Fruit fly (Drosophila melanogaster) whole organism, embryonic: ENCODE measurements around the gene Fas3.

Source experiments
- Asciz ChIP-seq: fragments of 200-800 bp; sonication (Bioruptor generic); optimal IDR thresholded peaks from 2 replicates; lab custom pipeline; 2017; ENCODE audit warnings: missing biosample characterization, mild to moderate bottlenecking, missing genetic modification characterization, missing genetic modification reagents
- Blimp-1 ChIP-seq: fragments of 200-800 bp; sonication (Bioruptor generic); optimal IDR thresholded peaks from 3 replicates; lab custom pipeline; 2018; ENCODE audit warnings: missing biosample characterization, missing genetic modification characterization, mild to moderate bottlenecking, moderate library complexity, missing genetic modification reagents
- CG10147 ChIP-seq: fragments of 200-800 bp; sonication (Bioruptor generic); optimal IDR thresholded peaks from 2 replicates; lab custom pipeline; 2019; ENCODE audit warnings: missing biosample characterization, mild to moderate bottlenecking, missing genetic modification characterization, moderate library complexity
- CG11085 ChIP-seq: fragments of 200-800 bp; sonication (Bioruptor generic); IDR thresholded peaks from 2 replicates; pipeline ENCODE4 v1.3.6; 2022; ENCODE audit warnings: missing biosample characterization, missing genetic modification characterization
- CG11504 ChIP-seq: fragments of 200-800 bp; sonication (Bioruptor generic); optimal IDR thresholded peaks from 3 replicates; lab custom pipeline; 2019; ENCODE audit warnings: missing biosample characterization, mild to moderate bottlenecking, missing genetic modification characterization, moderate library complexity
- CG11696 ChIP-seq: fragments of 200-800 bp; sonication (Bioruptor generic); IDR thresholded peaks from 2 replicates; pipeline ENCODE4 v1.3.6; 2022; ENCODE audit warnings: missing biosample characterization, missing genetic modification characterization
- CG2199 ChIP-seq: fragments of 200-800 bp; sonication (Bioruptor generic); IDR thresholded peaks from 3 replicates; pipeline ENCODE4 v1.3.6; 2022; ENCODE audit warnings: missing biosample characterization, missing genetic modification characterization
- CG2889 ChIP-seq: fragments of 200-800 bp; sonication (Bioruptor generic); IDR thresholded peaks from 3 replicates; pipeline ENCODE4 v1.3.6; 2022; ENCODE audit warnings: missing biosample characterization, missing genetic modification characterization
- CG4707 ChIP-seq: fragments of 200-800 bp; sonication (Bioruptor generic); optimal IDR thresholded peaks from 2 replicates; lab custom pipeline; 2018; ENCODE audit warnings: missing biosample characterization, mild to moderate bottlenecking, missing genetic modification characterization, moderate library complexity
- CG5245 ChIP-seq: fragments of 200-800 bp; sonication (Bioruptor generic); optimal IDR thresholded peaks from 3 replicates; lab custom pipeline; 2016; ENCODE audit warnings: missing biosample characterization, missing genetic modification characterization
- CG6683 ChIP-seq: fragments of 200-800 bp; sonication (Bioruptor generic); optimal IDR thresholded peaks from 2 replicates; lab custom pipeline; 2017; ENCODE audit warnings: missing biosample characterization, mild to moderate bottlenecking, missing genetic modification characterization, missing genetic modification reagents
- CG7271 ChIP-seq: fragments of 200-800 bp; sonication (Bioruptor generic); optimal IDR thresholded peaks from 2 replicates; lab custom pipeline; 2018; ENCODE audit warnings: missing biosample characterization, mild to moderate bottlenecking, missing genetic modification characterization, moderate library complexity
- CG7372 ChIP-seq: fragments of 200-800 bp; sonication (Bioruptor generic); IDR thresholded peaks from 2 replicates; pipeline ENCODE4 v1.3.6; 2022; ENCODE audit warnings: missing biosample characterization, missing genetic modification characterization
- CG9727 ChIP-seq: fragments of 200-800 bp; sonication (Bioruptor generic); optimal IDR thresholded peaks from 3 replicates; lab custom pipeline; 2017; ENCODE audit warnings: missing biosample characterization, mild to moderate bottlenecking, missing genetic modification characterization
- CG9876 ChIP-seq: fragments of 200-800 bp; sonication (Bioruptor generic); optimal IDR thresholded peaks from 2 replicates; lab custom pipeline; 2016; ENCODE audit warnings: missing biosample characterization, missing genetic modification characterization
- Dek ChIP-seq: fragments of 200-800 bp; sonication (Bioruptor generic); optimal IDR thresholded peaks from 3 replicates; lab custom pipeline; 2019; ENCODE audit warnings: missing biosample characterization, mild to moderate bottlenecking, missing genetic modification characterization, moderate library complexity
- Elba2 ChIP-seq: fragments of 200-800 bp; sonication (Bioruptor generic); optimal IDR thresholded peaks from 3 replicates; lab custom pipeline; 2016; ENCODE audit warnings: missing biosample characterization, missing genetic modification characterization
- Ets65A ChIP-seq: fragments of 200-800 bp; sonication (Bioruptor generic); peaks from one replicate; lab custom pipeline; 2016; ENCODE audit warnings: missing biosample characterization, missing genetic modification characterization
- Fer1 ChIP-seq: fragments of 200-800 bp; sonication (Bioruptor generic); optimal IDR thresholded peaks from 2 replicates; lab custom pipeline; 2017; ENCODE audit warnings: missing biosample characterization, mild to moderate bottlenecking, missing genetic modification characterization
- HLH4C ChIP-seq: fragments of 200-800 bp; sonication (Bioruptor generic); IDR thresholded peaks from 3 replicates; pipeline ENCODE4 v1.3.6; 2022; ENCODE audit warnings: missing biosample characterization, missing genetic modification characterization; ENCODE audit not compliant: partially characterized antibody
- HLHmδ ChIP-seq: fragments of 200-800 bp; sonication (Bioruptor generic); optimal IDR thresholded peaks from 2 replicates; lab custom pipeline; 2018; ENCODE audit warnings: missing biosample characterization, mild to moderate bottlenecking, missing genetic modification characterization, moderate library complexity
- Hand ChIP-seq: fragments of 200-800 bp; sonication (Bioruptor generic); optimal IDR thresholded peaks from 2 replicates; lab custom pipeline; 2017; ENCODE audit warnings: mild to moderate bottlenecking, missing biosample characterization, missing genetic modification reagents, missing genetic modification characterization
- Hey ChIP-seq: fragments of 200-800 bp; sonication (Bioruptor generic); optimal IDR thresholded peaks from 3 replicates; lab custom pipeline; 2018; ENCODE audit warnings: missing biosample characterization, mild to moderate bottlenecking, missing genetic modification characterization
- Hmr ChIP-seq: fragments of 200-800 bp; sonication (Bioruptor generic); optimal IDR thresholded peaks from 3 replicates; lab custom pipeline; 2017; ENCODE audit warnings: mild to moderate bottlenecking, missing biosample characterization, missing genetic modification reagents, missing genetic modification characterization
- Mad ChIP-seq: fragments of 200-800 bp; sonication (Bioruptor generic); optimal IDR thresholded peaks from 2 replicates; lab custom pipeline; 2016; ENCODE audit warnings: missing biosample characterization, missing genetic modification characterization
- Nf-YA ChIP-seq: fragments of 200-800 bp; sonication (Bioruptor generic); IDR thresholded peaks from 2 replicates; pipeline ENCODE4 v1.3.6; 2022; ENCODE audit warnings: missing biosample characterization, missing genetic modification characterization
- Nf-YB ChIP-seq: fragments of 200-800 bp; sonication (Bioruptor generic); optimal IDR thresholded peaks from 3 replicates; lab custom pipeline; 2019; ENCODE audit warnings: missing biosample characterization, mild to moderate bottlenecking, missing genetic modification characterization, moderate library complexity
- Nf-YC ChIP-seq: fragments of 200-800 bp; optimal IDR thresholded peaks from 3 replicates; lab custom pipeline; 2019; ENCODE audit warnings: missing biosample characterization, mild to moderate bottlenecking, missing genetic modification characterization, moderate library complexity
- TFAM ChIP-seq: fragments of 200-800 bp; sonication (Bioruptor generic); optimal IDR thresholded peaks from 2 replicates; lab custom pipeline; 2017; ENCODE audit warnings: missing biosample characterization, missing genetic modification characterization, inconsistent platforms
- Tbp ChIP-seq: fragments of >200 bp; optimal IDR thresholded peaks from 2 replicates; lab custom pipeline; 2018; ENCODE audit warnings: missing biosample characterization, missing genetic modification characterization
- abd-A ChIP-seq: fragments of 200-800 bp; sonication (Bioruptor generic); optimal IDR thresholded peaks from 3 replicates; lab custom pipeline; 2019; ENCODE audit warnings: missing biosample characterization, mild to moderate bottlenecking, missing genetic modification characterization, moderate library complexity
- amos ChIP-seq: fragments of 200-800 bp; sonication (Bioruptor generic); IDR thresholded peaks from 2 replicates; pipeline ENCODE4 v1.3.6; 2022; ENCODE audit warnings: missing biosample characterization, missing genetic modification characterization; ENCODE audit not compliant: partially characterized antibody
- bbx ChIP-seq: fragments of 200-800 bp; sonication (Bioruptor generic); IDR thresholded peaks from 2 replicates; pipeline ENCODE4 v1.3.6; 2022; ENCODE audit warnings: missing biosample characterization, missing genetic modification characterization; ENCODE audit not compliant: partially characterized antibody
- dati ChIP-seq: fragments of 200-800 bp; sonication (Bioruptor generic); IDR thresholded peaks from 2 replicates; pipeline ENCODE4 v1.3.6; 2022; ENCODE audit warnings: missing biosample characterization, missing genetic modification characterization
- esg ChIP-seq: fragments of 200-800 bp; sonication (Bioruptor generic); conservative IDR thresholded peaks from 2 replicates; pipeline ENCODE4 v1.3.6; 2022; ENCODE audit warnings: missing biosample characterization, missing genetic modification characterization
- eve ChIP-seq, 2 experiments: fragments of >200 bp; optimal IDR thresholded peaks; 2 replicates each; lab custom pipeline; 2017; ENCODE audit warnings: missing biosample characterization in 2 of 2, missing genetic modification characterization in 2 of 2
- jing ChIP-seq: fragments of 200-800 bp; sonication (Bioruptor generic); optimal IDR thresholded peaks from 2 replicates; lab custom pipeline; 2018; ENCODE audit warnings: missing biosample characterization, mild to moderate bottlenecking, missing genetic modification characterization
- nerfin-1 ChIP-seq: fragments of 200-800 bp; sonication (Bioruptor generic); optimal IDR thresholded peaks from 3 replicates; lab custom pipeline; 2019; ENCODE audit warnings: missing biosample characterization, mild to moderate bottlenecking, missing genetic modification characterization, moderate library complexity
- nerfin-2 ChIP-seq: fragments of 200-800 bp; sonication (Bioruptor generic); IDR thresholded peaks from 2 replicates; pipeline ENCODE4 v1.3.6; 2022; ENCODE audit warnings: missing biosample characterization, missing genetic modification characterization; ENCODE audit not compliant: partially characterized antibody
- peb ChIP-seq: fragments of 200-800 bp; sonication (Bioruptor generic); IDR thresholded peaks from 2 replicates; pipeline ENCODE4 v1.3.6; 2022; ENCODE audit warnings: missing biosample characterization, missing genetic modification characterization
- prd ChIP-seq, 3 experiments: fragments of >200 bp in 2 of 3; fragments of 200-800 bp in 1 of 3; sonication (Bioruptor generic) in 1 of 3; optimal IDR thresholded peaks in 2 of 3; IDR thresholded peaks in 1 of 3; 2 replicates in 2 of 3; 3 replicates in 1 of 3; pipeline versions ENCODE4 v1.3.6 to Lab custom; 2017 to 2022; ENCODE audit warnings: missing biosample characterization in 1 of 3, missing genetic modification characterization in 1 of 3
- run ChIP-seq: fragments of 200-800 bp; sonication (Bioruptor generic); optimal IDR thresholded peaks from 3 replicates; lab custom pipeline; 2018; ENCODE audit warnings: missing biosample characterization, mild to moderate bottlenecking, missing genetic modification characterization
- shn ChIP-seq: fragments of 200-800 bp; sonication (Bioruptor generic); optimal IDR thresholded peaks from 3 replicates; lab custom pipeline; 2016; ENCODE audit warnings: missing biosample characterization, missing genetic modification characterization
- slbo ChIP-seq: fragments of 200-800 bp; sonication (Bioruptor generic); IDR thresholded peaks from 2 replicates; pipeline ENCODE4 v1.3.6; 2022; ENCODE audit warnings: missing biosample characterization, missing genetic modification characterization
- sug ChIP-seq: fragments of 200-800 bp; optimal IDR thresholded peaks from 2 replicates; lab custom pipeline; 2019; ENCODE audit warnings: missing biosample characterization, mild to moderate bottlenecking, missing genetic modification characterization, moderate library complexity
- tio ChIP-seq: fragments of 200-800 bp; sonication (Bioruptor generic); optimal IDR thresholded peaks from 2 replicates; lab custom pipeline; 2017; ENCODE audit warnings: missing biosample characterization, missing genetic modification characterization, inconsistent platforms
- tx ChIP-seq: fragments of 200-800 bp; sonication (Bioruptor generic); optimal IDR thresholded peaks from 2 replicates; lab custom pipeline; 2016; ENCODE audit warnings: missing biosample characterization, missing genetic modification characterization
- unc-4 ChIP-seq: fragments of 200-800 bp; sonication (Bioruptor generic); IDR thresholded peaks from 2 replicates; pipeline ENCODE4 v1.3.6; 2022; ENCODE audit warnings: missing biosample characterization, missing genetic modification characterization; ENCODE audit not compliant: partially characterized antibody

Fas3 gene

DNA sequence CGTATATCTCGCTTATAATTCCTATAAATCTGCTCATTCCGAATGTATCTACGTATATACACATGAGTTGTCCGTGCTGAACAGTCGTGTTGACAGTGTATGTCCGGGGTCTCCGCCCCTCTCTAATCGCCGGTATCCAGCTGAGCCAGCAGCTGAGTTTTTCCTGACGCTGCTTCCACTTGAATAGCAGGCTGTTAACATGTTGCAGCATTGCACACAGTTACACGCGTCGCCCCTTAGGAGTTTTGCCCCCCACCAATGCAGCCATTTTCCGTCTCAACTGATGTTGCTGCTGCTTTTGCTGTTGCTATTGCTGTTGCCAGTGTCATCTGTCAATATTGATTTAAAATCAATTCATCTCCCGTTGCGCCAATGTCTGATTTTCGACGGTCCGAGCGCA, 41.3 kb downstream of the Fas3 start (continued):
- TF ChIP-seq HLHmδ (GFP tag; lab: Kevin White, UChicago) (peak; percentile 17), CG11696 (GFP tag; lab: Robert Waterston, UW) (no peak), Mad (GFP tag; lab: Kevin White, UChicago) (no peak), prd (optimal IDR thresholded peaks at IDR 0.05; lab: Kevin White, UChicago) (no peak), prd (GFP tag; IDR thresholded peaks at IDR 0.05; lab: Robert Waterston, UW) (peak; percentile 28; the same call in 1 of the 3 replicates), Hmr (GFP tag; lab: Kevin White, UChicago) (no peak)

DNA sequence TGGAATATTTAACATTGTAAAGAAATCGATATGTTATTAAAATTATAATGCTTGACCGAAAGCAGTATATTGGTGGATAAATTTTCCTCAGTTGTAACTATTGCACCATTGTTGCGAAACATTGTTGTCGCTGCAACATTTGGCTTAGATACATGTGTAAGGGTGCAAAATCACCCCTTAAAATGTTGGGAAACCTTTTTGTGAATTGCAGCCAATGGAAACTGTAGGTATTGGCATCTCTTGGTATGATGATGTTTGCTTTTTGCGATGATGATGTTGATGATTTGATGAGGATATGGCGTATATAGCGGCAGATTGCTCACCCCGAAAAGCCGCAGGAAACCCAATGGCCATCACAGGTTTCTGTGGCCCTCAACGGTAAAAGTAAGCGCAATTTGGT, 44.5 kb downstream of the Fas3 start:
- no peak for TF ChIP-seq esg (GFP tag; lab: Robert Waterston, UW)
- TF ChIP-seq TFAM, result no peak
- peak; percentile 36 for TF ChIP-seq Nf-YC
- TF ChIP-seq Asciz, result no peak
- peak; percentile 68 for TF ChIP-seq Nf-YB (GFP tag; lab: Kevin White, UChicago)
- TF ChIP-seq slbo, result no peak
- peak; percentile 97 for TF ChIP-seq CG11504
- TF ChIP-seq Elba2 (GFP tag; lab: Kevin White, UChicago), result no peak
- no peak for TF ChIP-seq Hand (GFP tag; lab: Kevin White, UChicago)
- no peak for TF ChIP-seq Nf-YA
- no peak for TF ChIP-seq HLH4C (GFP tag; lab: Robert Waterston, UW)
- TF ChIP-seq Tbp (GFP tag; lab: Kevin White, UChicago), result no peak
- TF ChIP-seq Blimp-1 (GFP tag; lab: Kevin White, UChicago), result no peak
- TF ChIP-seq eve (GFP tag; optimal IDR thresholded peaks at IDR 0.05; lab: Kevin White, UChicago), result peak in 1 of 2 experiments; percentile 14
- no peak for TF ChIP-seq amos (GFP tag; lab: Robert Waterston, UW)
- no peak for TF ChIP-seq CG7271 (tag; lab: Kevin White, UChicago)
- TF ChIP-seq CG11085 (GFP tag; lab: Robert Waterston, UW), result no peak
- no peak for TF ChIP-seq tx (GFP tag; lab: Kevin White, UChicago)
- peak; percentile 21; the same call in 1 of the 3 replicates for TF ChIP-seq CG2199 (GFP tag; lab: Robert Waterston, UW)
- no peak for TF ChIP-seq peb (GFP tag; lab: Robert Waterston, UW)
- no peak for TF ChIP-seq CG2889 (GFP tag; lab: Robert Waterston, UW)
- no peak for TF ChIP-seq CG6683 (GFP tag; lab: Kevin White, UChicago)
- TF ChIP-seq CG7372 (GFP tag; lab: Robert Waterston, UW), result no peak
- no peak for TF ChIP-seq CG9876
- TF ChIP-seq nerfin-1 (tag; lab: Kevin White, UChicago), result peak; percentile 16
- TF ChIP-seq CG10147, result no peak
- TF ChIP-seq jing (GFP tag; lab: Kevin White, UChicago), result no peak
- TF ChIP-seq sug, result no peak
- no peak for TF ChIP-seq CG9727 (GFP tag; lab: Kevin White, UChicago)
- no peak for TF ChIP-seq abd-A (tag; lab: Kevin White, UChicago)
- no peak for TF ChIP-seq unc-4
- no peak for TF ChIP-seq run
- TF ChIP-seq Dek (tag; lab: Kevin White, UChicago), result no peak
- peak; percentile 56 for TF ChIP-seq Ets65A (GFP tag; lab: Kevin White, UChicago)
- no peak for TF ChIP-seq dati (GFP tag; lab: Robert Waterston, UW)
- TF ChIP-seq CG4707 (GFP tag; lab: Kevin White, UChicago), result no peak
- no peak for TF ChIP-seq prd (optimal IDR thresholded peaks at IDR 0.05; lab: Kevin White, UChicago)
- no peak for TF ChIP-seq prd (GFP tag; IDR thresholded peaks at IDR 0.05; lab: Robert Waterston, UW)
- no peak for TF ChIP-seq CG5245 (GFP tag; lab: Kevin White, UChicago)
- no peak for TF ChIP-seq Hey (tag; lab: Kevin White, UChicago)
- no peak for TF ChIP-seq Fer1 (GFP tag; lab: Kevin White, UChicago)
- no peak for TF ChIP-seq bbx (GFP tag; lab: Robert Waterston, UW)
- no peak for TF ChIP-seq nerfin-2 (GFP tag; lab: Robert Waterston, UW)
- TF ChIP-seq shn (GFP tag; lab: Kevin White, UChicago), result no peak
- TF ChIP-seq tio (GFP tag; lab: Kevin White, UChicago), result no peak
